Fruit fly (Drosophila melanogaster) whole organism, embryonic: ENCODE results near the gene P58IPK.
A peak's percentile ranks its signal among the peaks of the same experiment; 100 is the strongest.

ENCODE experiments used
- Aef1 ChIP-seq: fragments of 200-800 bp; sonication (Bioruptor generic); IDR thresholded peaks from 3 replicates; pipeline ENCODE4 v1.3.6; 2022; ENCODE audit warnings: missing biosample characterization, missing genetic modification characterization
- CG11247 ChIP-seq: fragments of 200-800 bp; sonication (Bioruptor generic); IDR thresholded peaks from 2 replicates; pipeline ENCODE4 v1.3.6; 2022; ENCODE audit warnings: missing biosample characterization, missing genetic modification characterization
- CG12071 ChIP-seq: fragments of 200-800 bp; sonication (Bioruptor generic); optimal IDR thresholded peaks from 3 replicates; lab custom pipeline; 2018; ENCODE audit warnings: missing biosample characterization, mild to moderate bottlenecking, missing genetic modification characterization
- CG12104 ChIP-seq: fragments of 200-800 bp; sonication (Bioruptor generic); optimal IDR thresholded peaks from 3 replicates; lab custom pipeline; 2016; ENCODE audit warnings: missing biosample characterization, missing genetic modification characterization
- CG15514 ChIP-seq: fragments of 200-800 bp; sonication (Bioruptor generic); optimal IDR thresholded peaks from 3 replicates; lab custom pipeline; 2017; ENCODE audit warnings: missing biosample characterization, missing genetic modification characterization, mild to moderate bottlenecking, moderate library complexity, missing genetic modification reagents
- CG1647 ChIP-seq: fragments of 200-800 bp; sonication (Bioruptor generic); optimal IDR thresholded peaks from 3 replicates; lab custom pipeline; 2016; ENCODE audit warnings: missing biosample characterization, missing genetic modification characterization
- CG1792 ChIP-seq: fragments of 200-800 bp; sonication (Bioruptor generic); optimal IDR thresholded peaks from 2 replicates; lab custom pipeline; 2016; ENCODE audit warnings: missing biosample characterization, missing genetic modification characterization
- CG18262 ChIP-seq: fragments of 200-800 bp; optimal IDR thresholded peaks from 3 replicates; lab custom pipeline; 2019; ENCODE audit warnings: missing biosample characterization, mild to moderate bottlenecking, missing genetic modification characterization, moderate library complexity
- CG18764 ChIP-seq: fragments of 200-800 bp; sonication (Bioruptor generic); optimal IDR thresholded peaks from 3 replicates; lab custom pipeline; 2016; ENCODE audit warnings: missing biosample characterization, missing genetic modification characterization
- CG30403 ChIP-seq: fragments of 200-800 bp; sonication (Bioruptor generic); optimal IDR thresholded peaks from 3 replicates; lab custom pipeline; 2016; ENCODE audit warnings: missing biosample characterization, missing genetic modification characterization
- CG31224 ChIP-seq: fragments of 200-800 bp; sonication (Bioruptor generic); IDR thresholded peaks from 2 replicates; pipeline ENCODE4 v1.3.6; 2022; ENCODE audit warnings: missing biosample characterization, missing genetic modification characterization
- CG43689 ChIP-seq: fragments of 200-800 bp; sonication (Bioruptor generic); IDR thresholded peaks from 2 replicates; pipeline ENCODE4 v1.3.6; 2022; ENCODE audit warnings: missing biosample characterization, missing genetic modification characterization
- CG6689 ChIP-seq: fragments of 200-800 bp; sonication (Bioruptor generic); IDR thresholded peaks from 2 replicates; pipeline ENCODE4 v1.3.6; 2022; ENCODE audit warnings: missing biosample characterization, missing genetic modification characterization
- CG6813 ChIP-seq: fragments of 200-800 bp; sonication (Bioruptor generic); optimal IDR thresholded peaks from 2 replicates; lab custom pipeline; 2017; ENCODE audit warnings: missing biosample characterization, missing genetic modification characterization, mild to moderate bottlenecking, moderate library complexity, missing genetic modification reagents
- CG7745 ChIP-seq: fragments of 200-800 bp; sonication (Bioruptor generic); optimal IDR thresholded peaks from 2 replicates; lab custom pipeline; 2018; ENCODE audit warnings: missing biosample characterization, mild to moderate bottlenecking, missing genetic modification characterization, moderate library complexity
- CG7963 ChIP-seq: fragments of 200-800 bp; sonication (Bioruptor generic); IDR thresholded peaks from 3 replicates; pipeline ENCODE4 v1.3.6; 2022; ENCODE audit warnings: missing biosample characterization, missing genetic modification characterization; ENCODE audit not compliant: partially characterized antibody
- CG8089 ChIP-seq: fragments of 200-800 bp; sonication (Bioruptor generic); optimal IDR thresholded peaks from 3 replicates; lab custom pipeline; 2016; ENCODE audit warnings: missing biosample characterization, missing genetic modification characterization
- CG8281 ChIP-seq: fragments of 200-800 bp; sonication (Bioruptor generic); optimal IDR thresholded peaks from 2 replicates; lab custom pipeline; 2018; ENCODE audit warnings: missing biosample characterization, mild to moderate bottlenecking, missing genetic modification characterization, moderate library complexity
- CG8944 ChIP-seq: fragments of 200-800 bp; sonication (Bioruptor generic); optimal IDR thresholded peaks from 3 replicates; lab custom pipeline; 2016; ENCODE audit warnings: missing biosample characterization, missing genetic modification characterization
- CG9215 ChIP-seq: fragments of 200-800 bp; sonication (Bioruptor generic); IDR thresholded peaks from 2 replicates; pipeline ENCODE4 v1.3.6; 2022; ENCODE audit warnings: missing biosample characterization, missing genetic modification characterization
- CG9817 ChIP-seq: fragments of 200-800 bp; sonication (Bioruptor generic); optimal IDR thresholded peaks from 2 replicates; lab custom pipeline; 2018; ENCODE audit warnings: missing biosample characterization, mild to moderate bottlenecking, missing genetic modification characterization, moderate library complexity
- Dip3 ChIP-seq: fragments of 200-800 bp; sonication (Bioruptor generic); optimal IDR thresholded peaks from 3 replicates; lab custom pipeline; 2016; ENCODE audit warnings: missing biosample characterization, missing genetic modification characterization
- Ets97D ChIP-seq: fragments of 200-800 bp; sonication (Bioruptor generic); optimal IDR thresholded peaks from 3 replicates; lab custom pipeline; 2016; ENCODE audit warnings: missing biosample characterization, missing genetic modification characterization
- Hey ChIP-seq: fragments of 200-800 bp; sonication (Bioruptor generic); optimal IDR thresholded peaks from 3 replicates; lab custom pipeline; 2018; ENCODE audit warnings: missing biosample characterization, mild to moderate bottlenecking, missing genetic modification characterization
- HmgD ChIP-seq: fragments of 200-800 bp; sonication (Bioruptor generic); optimal IDR thresholded peaks from 3 replicates; lab custom pipeline; 2016; ENCODE audit warnings: missing biosample characterization, missing genetic modification characterization
- Jarid2 ChIP-seq: fragments of 200-800 bp; sonication (Bioruptor generic); optimal IDR thresholded peaks from 3 replicates; lab custom pipeline; 2017; ENCODE audit warnings: mild to moderate bottlenecking, missing biosample characterization, missing genetic modification reagents, missing genetic modification characterization
- Lim3 ChIP-seq: fragments of 200-800 bp; sonication (Bioruptor generic); IDR thresholded peaks from 2 replicates; pipeline ENCODE4 v1.3.6; 2022; ENCODE audit warnings: missing biosample characterization, missing genetic modification characterization
- Mrtf ChIP-seq: fragments of 200-800 bp; sonication (Bioruptor generic); IDR thresholded peaks from 3 replicates; pipeline ENCODE4 v1.3.6; 2022; ENCODE audit warnings: missing biosample characterization, missing genetic modification characterization
- Nf-YB ChIP-seq: fragments of 200-800 bp; sonication (Bioruptor generic); optimal IDR thresholded peaks from 3 replicates; lab custom pipeline; 2019; ENCODE audit warnings: missing biosample characterization, mild to moderate bottlenecking, missing genetic modification characterization, moderate library complexity
- Opbp ChIP-seq: fragments of 200-800 bp; sonication (Bioruptor generic); IDR thresholded peaks from 3 replicates; pipeline ENCODE4 v1.3.6; 2022; ENCODE audit warnings: missing biosample characterization, missing genetic modification characterization; ENCODE audit not compliant: partially characterized antibody
- Scr ChIP-seq: fragments of 200-800 bp; sonication (Bioruptor generic); IDR thresholded peaks from 2 replicates; pipeline ENCODE4 v1.3.6; 2022; ENCODE audit warnings: missing biosample characterization, missing genetic modification characterization; ENCODE audit not compliant: partially characterized antibody
- Sry-δ ChIP-seq: fragments of 200-800 bp; sonication (Bioruptor generic); optimal IDR thresholded peaks from 2 replicates; lab custom pipeline; 2016; ENCODE audit warnings: missing biosample characterization, missing genetic modification characterization
- ac ChIP-seq: fragments of 200-800 bp; sonication (Bioruptor generic); optimal IDR thresholded peaks from 3 replicates; lab custom pipeline; 2017; ENCODE audit warnings: missing biosample characterization, mild to moderate bottlenecking, missing genetic modification characterization
- ato ChIP-seq: fragments of 200-800 bp; sonication (Bioruptor generic); IDR thresholded peaks from 2 replicates; pipeline ENCODE4 v1.3.6; 2022; ENCODE audit warnings: missing biosample characterization, missing genetic modification characterization; ENCODE audit not compliant: partially characterized antibody
- ci ChIP-seq: fragments of 200-800 bp; sonication (Bioruptor generic); IDR thresholded peaks from 3 replicates; pipeline ENCODE4 v1.3.6; 2022; ENCODE audit warnings: missing biosample characterization, missing genetic modification characterization
- crp ChIP-seq, 2 experiments: fragments of 200-800 bp; sonication (Bioruptor generic); optimal IDR thresholded peaks; 2 replicates in 1 of 2; 3 replicates in 1 of 2; lab custom pipeline; 2017; ENCODE audit warnings: missing biosample characterization in 2 of 2, missing genetic modification characterization in 2 of 2, mild to moderate bottlenecking in 1 of 2, moderate library complexity in 1 of 2
- dmrt11E ChIP-seq: fragments of 200-800 bp; sonication (Bioruptor generic); optimal IDR thresholded peaks from 3 replicates; lab custom pipeline; 2018; ENCODE audit warnings: missing biosample characterization, mild to moderate bottlenecking, missing genetic modification characterization, moderate library complexity
- dpn ChIP-seq, 2 experiments: fragments of 200-800 bp; sonication (Bioruptor generic); optimal IDR thresholded peaks; 3 replicates each; lab custom pipeline; 2016; ENCODE audit warnings: missing biosample characterization in 2 of 2, missing genetic modification characterization in 2 of 2
- en ChIP-seq: fragments of 200-800 bp; sonication (Bioruptor generic); optimal IDR thresholded peaks from 2 replicates; lab custom pipeline; 2016; ENCODE audit warnings: missing biosample characterization, missing genetic modification characterization
- grn ChIP-seq: fragments of 200-800 bp; sonication (Bioruptor generic); optimal IDR thresholded peaks from 3 replicates; lab custom pipeline; 2017; ENCODE audit warnings: missing biosample characterization, missing genetic modification characterization
- her ChIP-seq: fragments of 200-800 bp; sonication (Bioruptor generic); optimal IDR thresholded peaks from 2 replicates; lab custom pipeline; 2016; ENCODE audit warnings: missing biosample characterization, missing genetic modification characterization
- nmo ChIP-seq: fragments of 200-800 bp; sonication (Bioruptor generic); optimal IDR thresholded peaks from 2 replicates; lab custom pipeline; 2018; ENCODE audit warnings: missing biosample characterization, mild to moderate bottlenecking, missing genetic modification characterization, moderate library complexity
- odd ChIP-seq: fragments of 200-800 bp; sonication (Bioruptor generic); optimal IDR thresholded peaks from 2 replicates; lab custom pipeline; 2017; ENCODE audit warnings: missing biosample characterization, mild to moderate bottlenecking, missing genetic modification characterization
- peb ChIP-seq: fragments of 200-800 bp; sonication (Bioruptor generic); IDR thresholded peaks from 2 replicates; pipeline ENCODE4 v1.3.6; 2022; ENCODE audit warnings: missing biosample characterization, missing genetic modification characterization
- pzg ChIP-seq: fragments of 200-800 bp; sonication (Bioruptor generic); optimal IDR thresholded peaks from 3 replicates; lab custom pipeline; 2018; ENCODE audit warnings: missing biosample characterization, mild to moderate bottlenecking, missing genetic modification characterization, moderate library complexity
- ranshi ChIP-seq: fragments of 200-800 bp; sonication (Bioruptor generic); IDR thresholded peaks from 2 replicates; pipeline ENCODE4 v1.3.6; 2022; ENCODE audit warnings: missing biosample characterization, missing genetic modification characterization
- sens-2 ChIP-seq: fragments of 200-800 bp; sonication (Bioruptor generic); IDR thresholded peaks from 2 replicates; pipeline ENCODE4 v1.3.6; 2022; ENCODE audit warnings: missing biosample characterization, missing genetic modification characterization
- sr ChIP-seq: fragments of 200-800 bp; sonication (Bioruptor generic); IDR thresholded peaks from 3 replicates; pipeline ENCODE4 v1.3.6; 2022; ENCODE audit warnings: missing biosample characterization, missing genetic modification characterization
- vnd ChIP-seq: fragments of 200-800 bp; sonication (Bioruptor generic); IDR thresholded peaks from 3 replicates; pipeline ENCODE4 v1.3.6; 2022; ENCODE audit warnings: missing biosample characterization, missing genetic modification characterization; ENCODE audit not compliant: partially characterized antibody
- zen ChIP-seq: fragments of 200-800 bp; sonication (Bioruptor generic); optimal IDR thresholded peaks from 3 replicates; lab custom pipeline; 2018; ENCODE audit warnings: missing biosample characterization, mild to moderate bottlenecking, missing genetic modification characterization, moderate library complexity

P58IPK gene

dm6 chr3R:9613124-9613523, 26.4 kb downstream of the P58IPK start (continued):
- TF ChIP-seq CG12104 (GFP tag; lab: Kevin White, UChicago) (no peak), crp (GFP tag; optimal IDR thresholded peaks at IDR 0.05; lab: Kevin White, UChicago) (no peak), sens-2 (GFP tag; lab: Robert Waterston, UW) (no peak), CG11247 (GFP tag; lab: Robert Waterston, UW) (0 out of 2 replicates have a peak, but pooled peaks have one; percentile 34), Opbp (GFP tag; lab: Robert Waterston, UW) (no peak), ac (no peak), HmgD (GFP tag; lab: Kevin White, UChicago) (no peak), sr (no peak; the same call in 2 of the 3 replicates), dpn (GFP tag; optimal IDR thresholded peaks at IDR 0.05; lab: Kevin White, UChicago) (peak; percentile 57 to 70), CG43689 (GFP tag; lab: Robert Waterston, UW) (no peak), CG31224 (peak; percentile 19; the same call in 1 of the 2 replicates), ci (peak; percentile 61; the same call in 2 of the 3 replicates), peb (GFP tag; lab: Robert Waterston, UW) (no peak), Lim3 (no peak), CG18764 (GFP tag; lab: Kevin White, UChicago) (peak; percentile 34), Jarid2 (no peak), Hey (tag; lab: Kevin White, UChicago) (no peak), en (GFP tag; lab: Kevin White, UChicago) (no peak), Sry-δ (GFP tag; lab: Kevin White, UChicago) (peak; percentile 42), Nf-YB (GFP tag; lab: Kevin White, UChicago) (peak; percentile 9), CG9215 (peak; percentile 32; the same call in 1 of the 2 replicates), CG6689 (GFP tag; lab: Robert Waterston, UW) (no peak), grn (GFP tag; lab: Kevin White, UChicago) (no peak), ato (no peak), pzg (GFP tag; lab: Kevin White, UChicago) (no peak), her (GFP tag; lab: Kevin White, UChicago) (peak; percentile 12), CG1647 (GFP tag; lab: Kevin White, UChicago) (peak; percentile 21), CG18262 (tag; lab: Kevin White, UChicago) (no peak), CG8944 (peak; percentile 60), CG7745 (tag; lab: Kevin White, UChicago) (no peak), ranshi (peak; percentile 68; the same call in 1 of the 2 replicates), CG8281 (tag; lab: Kevin White, UChicago) (no peak), nmo (GFP tag; lab: Kevin White, UChicago) (peak; percentile 38), dmrt11E (tag; lab: Kevin White, UChicago) (peak; percentile 5), Aef1 (GFP tag; lab: Robert Waterston, UW) (peak; percentile 53), Mrtf (GFP tag; lab: Robert Waterston, UW) (no peak; the same call in 2 of the 3 replicates), zen (tag; lab: Kevin White, UChicago) (no peak), CG7963 (GFP tag; lab: Robert Waterston, UW) (no peak), CG15514 (GFP tag; lab: Kevin White, UChicago) (peak; percentile 65), Scr (no peak), CG12071 (GFP tag; lab: Kevin White, UChicago) (peak; percentile 67), Dip3 (GFP tag; lab: Kevin White, UChicago) (peak; percentile 31), CG6813 (GFP tag; lab: Kevin White, UChicago) (peak; percentile 61), Ets97D (GFP tag; lab: Kevin White, UChicago) (peak; percentile 16), CG8089 (GFP tag; lab: Kevin White, UChicago) (peak; percentile 36), vnd (no peak), CG1792 (GFP tag; lab: Kevin White, UChicago) (peak; percentile 59), CG30403 (GFP tag; lab: Kevin White, UChicago) (peak; percentile 72), odd (GFP tag; lab: Kevin White, UChicago) (no peak), CG9817 (peak; percentile 33)
